Fruit fly (Drosophila melanogaster) whole organism: ENCODE results near the gene yellow-b.

Experiments
- CG8478 ChIP-seq: fragments of >200 bp; optimal IDR thresholded peaks from 2 replicates; lab custom pipeline; 2018; ENCODE audit warnings: inconsistent platforms
- Dll ChIP-seq: fragments of >200 bp; optimal IDR thresholded peaks from 2 replicates; lab custom pipeline; 2017
- EcR ChIP-seq, 2 experiments: fragments of >200 bp; optimal IDR thresholded peaks; 2 replicates each; lab custom pipeline; 2017; ENCODE audit warnings: missing biosample characterization in 2 of 2, missing genetic modification characterization in 2 of 2, missing genetic modification reagents in 2 of 2
- pan ChIP-seq: fragments of >200 bp; optimal IDR thresholded peaks from 2 replicates; lab custom pipeline; 2017
- psq ChIP-seq: fragments of >200 bp; optimal IDR thresholded peaks from 2 replicates; lab custom pipeline; 2017
- usp ChIP-seq: fragments of >200 bp; optimal IDR thresholded peaks from 2 replicates; lab custom pipeline; 2017; ENCODE audit warnings: missing biosample characterization, missing genetic modification characterization, mixed read lengths

yellow-b gene

dm6 chr2L:16743055-16743805 lies 10.9 kb upstream of the yellow-b start, which contains the start of the genes LSm7 and BuGZ:
LSm7 (minus strand) TSS chr2L:16743100.
BuGZ (plus strand) TSS chr2L:16743405.
- no peak for TF ChIP-seq CG8478

DNA sequence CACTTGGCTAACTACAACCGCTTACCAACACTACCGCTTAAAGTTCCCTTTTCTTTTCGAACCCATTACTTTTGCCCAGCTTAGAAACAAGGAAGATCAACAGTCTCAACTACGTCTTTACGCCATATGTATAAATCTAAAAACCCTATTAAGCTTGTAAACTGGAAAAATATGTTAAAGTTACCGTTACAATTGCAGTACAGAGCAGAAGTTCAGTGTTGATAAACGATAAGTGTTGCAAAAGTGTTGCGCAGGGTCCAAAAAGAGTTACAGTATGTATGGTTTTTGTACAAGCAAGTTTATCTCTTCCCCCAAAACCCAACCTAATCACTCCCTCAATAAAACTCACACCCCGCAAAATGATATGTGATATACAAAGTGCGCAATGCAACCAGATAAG lies 7.0 kb upstream of the yellow-b start:
- TF ChIP-seq EcR (GFP tag; optimal IDR thresholded peaks at IDR 0.05; lab: Kevin White, UChicago) (no peak), usp (GFP tag; lab: Kevin White, UChicago) (no peak), CG8478 (no peak), psq (lab: Kevin White, UChicago) (no peak), pan (lab: Kevin White, UChicago) (no peak), Dll (lab: Kevin White, UChicago) (no peak)

DNA sequence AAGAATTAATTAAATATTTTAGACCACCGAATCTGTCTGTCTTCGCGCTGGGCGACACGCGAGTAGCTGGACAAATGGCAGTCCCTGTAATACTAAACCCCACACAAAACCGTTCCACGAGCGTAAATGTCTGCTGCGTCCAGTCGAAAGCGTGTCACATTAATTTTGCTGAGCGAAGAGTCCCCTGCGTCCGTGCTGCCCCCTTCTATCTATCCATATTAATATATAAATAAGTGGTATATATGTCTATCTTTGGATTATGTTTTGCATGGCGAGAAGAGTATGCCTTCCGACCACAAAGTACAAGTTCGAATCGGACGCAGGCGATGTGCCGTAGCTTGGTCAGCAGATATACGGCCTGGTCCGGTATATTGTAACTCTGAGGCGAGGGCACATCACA lies 1.8 kb upstream of the yellow-b start:
- TF ChIP-seq Dll (lab: Kevin White, UChicago) (no peak), EcR (GFP tag; optimal IDR thresholded peaks at IDR 0.05; lab: Kevin White, UChicago) (no peak), pan (lab: Kevin White, UChicago) (no peak), usp (GFP tag; lab: Kevin White, UChicago) (no peak), CG8478 (no peak), psq (lab: Kevin White, UChicago) (no peak)

- TF ChIP-seq usp (GFP tag; lab: Kevin White, UChicago) (no peak), Dll (lab: Kevin White, UChicago) (no peak), pan (lab: Kevin White, UChicago) (no peak), EcR (GFP tag; optimal IDR thresholded peaks at IDR 0.05; lab: Kevin White, UChicago) (no peak)
Observed at dm6 chr2L:16760504-16761417, 6.6 kb downstream of the yellow-b start, which contains the start of gene ppk17. ppk17 (minus strand) TSS chr2L:16760554.

DNA sequence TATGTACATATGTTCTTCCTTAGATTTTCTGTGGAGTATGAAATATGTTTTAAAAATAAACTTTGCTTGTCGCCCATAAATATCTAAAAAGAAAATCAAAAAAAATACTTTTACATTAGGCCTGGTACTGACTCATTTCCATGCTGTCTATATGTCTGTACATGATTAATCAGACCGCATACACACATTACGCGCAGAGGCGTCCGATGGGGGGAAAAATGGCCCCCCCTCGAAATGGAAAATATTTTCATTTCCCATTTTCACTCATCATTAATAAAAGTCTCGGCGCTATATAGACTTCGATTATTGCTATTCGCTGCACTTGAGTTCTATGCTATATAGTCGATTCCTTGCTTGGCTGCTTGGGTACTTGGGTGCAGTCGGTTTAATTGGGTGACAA lies 7.8 kb downstream of the yellow-b start:
- TF ChIP-seq usp (GFP tag; lab: Kevin White, UChicago) (no peak), CG8478 (no peak), EcR (GFP tag; optimal IDR thresholded peaks at IDR 0.05; lab: Kevin White, UChicago) (no peak), Dll (lab: Kevin White, UChicago) (no peak), pan (lab: Kevin White, UChicago) (no peak)

dm6 chr2L:16764480-16764879 lies 10.3 kb downstream of the yellow-b start:
- no peak for TF ChIP-seq usp (GFP tag; lab: Kevin White, UChicago)
- no peak for TF ChIP-seq CG8478
- TF ChIP-seq EcR (GFP tag; optimal IDR thresholded peaks at IDR 0.05; lab: Kevin White, UChicago): no peak
- no peak for TF ChIP-seq Dll (lab: Kevin White, UChicago)
- TF ChIP-seq psq (lab: Kevin White, UChicago): no peak
- no peak for TF ChIP-seq pan (lab: Kevin White, UChicago)

- no peak for TF ChIP-seq Dll (lab: Kevin White, UChicago)
- no peak for TF ChIP-seq EcR (GFP tag; optimal IDR thresholded peaks at IDR 0.05; lab: Kevin White, UChicago)
- TF ChIP-seq psq (lab: Kevin White, UChicago): no peak
- no peak for TF ChIP-seq usp (GFP tag; lab: Kevin White, UChicago)
- no peak for TF ChIP-seq pan (lab: Kevin White, UChicago)
- no peak for TF ChIP-seq CG8478
Observed at dm6 chr2L:16766070-16766752, 12.1 kb downstream of the yellow-b start, which contains the start of gene Mhc. Mhc (plus strand) TSS chr2L:16766566.

DNA sequence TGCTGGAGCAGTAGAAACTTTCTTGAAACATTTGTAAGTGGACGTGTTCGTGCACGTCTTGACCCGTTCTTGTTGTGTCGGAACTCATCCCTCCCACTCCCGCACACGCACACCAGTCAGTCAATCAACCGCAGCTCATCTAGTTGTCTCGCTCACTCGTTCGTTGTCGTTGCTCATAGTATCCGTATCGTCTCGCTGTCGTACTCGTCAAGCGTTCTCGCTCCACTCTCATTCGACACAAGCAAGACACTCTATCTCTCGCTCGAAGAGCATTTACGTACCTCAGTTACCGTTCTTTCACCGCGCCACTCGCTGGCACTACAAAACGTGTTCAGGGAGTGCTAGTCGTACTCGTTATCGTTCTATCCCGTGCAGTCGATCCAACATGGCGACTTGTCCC lies 33.4 kb downstream of the yellow-b start:
- TF ChIP-seq CG8478 (no peak), psq (lab: Kevin White, UChicago) (no peak), usp (GFP tag; lab: Kevin White, UChicago) (no peak), EcR (GFP tag; optimal IDR thresholded peaks at IDR 0.05; lab: Kevin White, UChicago) (no peak), pan (lab: Kevin White, UChicago) (no peak), Dll (lab: Kevin White, UChicago) (no peak)

- TF ChIP-seq EcR (GFP tag; optimal IDR thresholded peaks at IDR 0.05; lab: Kevin White, UChicago) (no peak), Dll (lab: Kevin White, UChicago) (no peak), usp (GFP tag; lab: Kevin White, UChicago) (no peak), CG8478 (no peak), psq (lab: Kevin White, UChicago) (no peak), pan (lab: Kevin White, UChicago) (no peak)
Observed at dm6 chr2L:16788885-16789284, 34.7 kb downstream of the yellow-b start.

- TF ChIP-seq psq (lab: Kevin White, UChicago) (no peak), usp (GFP tag; lab: Kevin White, UChicago) (no peak), pan (lab: Kevin White, UChicago) (no peak), EcR (GFP tag; optimal IDR thresholded peaks at IDR 0.05; lab: Kevin White, UChicago) (no peak), CG8478 (no peak)
Observed at dm6 chr2L:16789880-16790279, 35.7 kb downstream of the yellow-b start.

DNA sequence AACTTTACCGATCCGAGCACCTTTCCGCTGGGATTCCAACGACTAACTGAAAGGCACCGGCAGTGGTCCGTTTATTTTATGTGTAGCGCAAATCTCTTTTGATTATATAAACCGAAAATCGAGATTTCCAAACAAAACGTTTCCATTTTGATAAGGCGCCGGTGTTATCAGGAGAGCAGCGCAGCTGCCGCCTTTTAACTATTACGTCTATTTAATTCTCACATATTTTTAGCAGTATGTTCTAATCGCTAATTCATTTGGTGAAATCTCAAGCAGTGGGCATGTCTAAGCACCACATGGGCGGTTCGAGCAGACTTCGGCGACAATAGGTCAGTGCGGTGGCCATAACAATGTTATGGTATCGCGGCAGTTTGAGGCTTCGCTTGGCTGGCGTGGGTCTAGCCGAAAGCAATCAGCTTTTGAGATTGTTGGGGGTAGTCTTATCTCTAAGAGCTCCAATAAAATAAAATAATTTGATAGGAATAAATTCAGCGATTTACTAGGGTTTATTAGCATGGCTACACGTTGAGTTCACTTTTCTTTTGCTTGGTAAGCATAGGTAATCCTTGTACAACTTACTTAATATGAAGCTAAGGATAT lies 36.6 kb downstream of the yellow-b start, which contains the start of gene Cyt-b5-r:
Gene Cyt-b5-r (minus strand): TSS at position 51 of the 600 bp plus-strand sequence.
- TF ChIP-seq EcR (GFP tag; optimal IDR thresholded peaks at IDR 0.05; lab: Kevin White, UChicago): no peak
- TF ChIP-seq psq (lab: Kevin White, UChicago): no peak
- TF ChIP-seq pan (lab: Kevin White, UChicago): no peak
- TF ChIP-seq CG8478: no peak
